Worm (Caenorhabditis elegans): ENCODE results near the gene bre-3.
"Not testable (repeated sequence)": the region's sequence is repeated elsewhere in the genome, so short reads cannot be mapped to it uniquely, and the experiment has no call there.

bre-3 gene

ce11 chrIII:9439399-9439798 is 45.9 kb downstream of the bre-3 start, which contains the start of gene F54C8.1:
F54C8.1 (plus strand) TSS chrIII:9439699.
- TF ChIP-seq bed-3 (GFP tag; optimal IDR thresholded peaks at IDR 0.05) = no peak
- no peak for TF ChIP-seq unc-39 (tag; optimal IDR thresholded peaks at IDR 0.05)
- TF ChIP-seq blmp-1 (tag; optimal IDR thresholded peaks at IDR 0.05) = no peak
- TF ChIP-seq zip-8 (tag; optimal IDR thresholded peaks at IDR 0.05) = no peak
- no peak for TF ChIP-seq M03D4.4 (tag; optimal IDR thresholded peaks at IDR 0.05)
- TF ChIP-seq cnd-1 (tag; optimal IDR thresholded peaks at IDR 0.05) = no peak
- TF ChIP-seq sptf-1 (tag; optimal IDR thresholded peaks at IDR 0.05) = no peak
- TF ChIP-seq ham-2 (GFP tag; optimal IDR thresholded peaks at IDR 0.05) = no peak
- no peak for TF ChIP-seq lsy-2 (tag; optimal IDR thresholded peaks at IDR 0.05)
- TF ChIP-seq nhr-237 (tag; optimal IDR thresholded peaks at IDR 0.05) = no peak
- TF ChIP-seq drap-1 (GFP tag; optimal IDR thresholded peaks at IDR 0.05) = no peak
- no peak for TF ChIP-seq nhr-76 (tag; optimal IDR thresholded peaks at IDR 0.05)
- no peak for TF ChIP-seq unc-62 (GFP tag; optimal IDR thresholded peaks at IDR 0.05)

- no peak for TF ChIP-seq cnd-1 (tag; optimal IDR thresholded peaks at IDR 0.05)
- TF ChIP-seq nhr-2 (tag; optimal IDR thresholded peaks at IDR 0.05) = no peak
- no peak for TF ChIP-seq nhr-12 (tag; optimal IDR thresholded peaks at IDR 0.05)
- TF ChIP-seq lin-13 (tag; optimal IDR thresholded peaks at IDR 0.05) = no peak
- no peak for TF ChIP-seq elt-1 (tag; optimal IDR thresholded peaks at IDR 0.05; ENCODE audit: borderline replicate concordance, insufficient read depth)
- TF ChIP-seq ztf-11 (tag; optimal IDR thresholded peaks at IDR 0.05) = no peak
- no peak for TF ChIP-seq nhr-76 (tag; optimal IDR thresholded peaks at IDR 0.05)
- no peak for TF ChIP-seq bed-3 (GFP tag; optimal IDR thresholded peaks at IDR 0.05)
- TF ChIP-seq elt-3 (tag; optimal IDR thresholded peaks at IDR 0.05) = no peak
- TF ChIP-seq flh-1 (GFP tag; optimal IDR thresholded peaks at IDR 0.05) = no peak
- no peak for TF ChIP-seq mab-5 (tag; optimal IDR thresholded peaks at IDR 0.05)
- no peak for TF ChIP-seq ham-2 (GFP tag; optimal IDR thresholded peaks at IDR 0.05)
- TF ChIP-seq ces-1 (GFP tag; optimal IDR thresholded peaks at IDR 0.05) = no peak
- TF ChIP-seq sem-2 (GFP tag; optimal IDR thresholded peaks at IDR 0.05) = no peak
Observed at ce11 chrIII:9434999-9435398, 50.3 kb downstream of the bre-3 start.

DNA sequence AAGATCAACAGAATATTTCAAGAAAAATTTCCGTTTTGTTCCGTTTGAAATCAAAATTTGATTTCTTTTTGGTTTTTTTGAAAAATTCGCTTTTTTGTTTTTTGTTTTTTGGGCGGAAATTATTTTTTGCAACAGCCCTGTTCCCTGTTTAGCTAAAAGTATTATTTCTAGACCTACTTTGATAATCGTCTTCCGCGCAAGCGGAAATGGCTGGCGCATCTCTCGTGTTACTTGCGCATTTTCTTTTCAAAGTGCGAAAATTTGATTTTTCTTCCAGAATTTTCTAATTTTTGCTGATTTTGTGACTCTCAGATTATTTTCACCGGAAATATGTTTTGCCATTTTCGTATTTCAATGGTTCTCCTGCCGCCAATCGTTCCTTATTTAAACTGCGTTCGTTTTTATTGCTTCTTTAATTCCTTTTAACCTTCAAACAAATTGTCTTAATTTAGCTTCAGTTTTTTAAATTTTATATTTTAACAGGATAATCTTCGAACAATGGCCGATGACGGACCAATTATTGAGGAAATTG is 51.6 kb downstream of the bre-3 start, which contains the start of gene cpar-1:
cpar-1 (plus strand) TSS at position 482 of the 532 bp plus-strand sequence.
- TF ChIP-seq tbx-8 (GFP tag; optimal IDR thresholded peaks at IDR 0.05) (no peak), bed-3 (GFP tag; optimal IDR thresholded peaks at IDR 0.05) (no peak), sem-2 (GFP tag; optimal IDR thresholded peaks at IDR 0.05) (no peak), lin-13 (tag; optimal IDR thresholded peaks at IDR 0.05) (peak; percentile 14)

ce11 chrIII:9426301-9426700 is 59.0 kb downstream of the bre-3 start, which contains the start of gene T26G10.5:
T26G10.5 (minus strand) TSS chrIII:9426401.
- TF ChIP-seq drap-1 (GFP tag; optimal IDR thresholded peaks at IDR 0.05) = no peak
- TF ChIP-seq lsy-2 (tag; optimal IDR thresholded peaks at IDR 0.05) = no peak

ce11 chrIII:9420231-9420630 is 65.0 kb downstream of the bre-3 start, which contains the start of gene T26G10.4:
T26G10.4 (plus strand) TSS chrIII:9420531.
- TF ChIP-seq lin-32 (GFP tag; optimal IDR thresholded peaks at IDR 0.05); flh-1 (GFP tag; optimal IDR thresholded peaks at IDR 0.05); nhr-76 (tag; optimal IDR thresholded peaks at IDR 0.05): not testable (repeated sequence)

Measured in whole organism, mixed stage, embryonic.